Worm (Caenorhabditis elegans) whole organism, mixed stage, embryonic: Measurements from ENCODE around the gene dnj-16.

ENCODE experiments used
- blmp-1 ChIP-seq: fragments of 150-350 bp; optimal IDR thresholded peaks from 2 replicates; lab custom pipeline; 2014; ENCODE audit warnings: missing biosample characterization, missing genetic modification characterization
- elt-3 ChIP-seq: fragments of 150-350 bp; optimal IDR thresholded peaks from 2 replicates; lab custom pipeline; 2014; ENCODE audit warnings: missing biosample characterization, missing genetic modification characterization
- ham-2 ChIP-seq: fragments of 200-800 bp; sonication (Bioruptor generic); optimal IDR thresholded peaks from 2 replicates; lab custom pipeline; 2018; ENCODE audit warnings: mild to moderate bottlenecking, missing genetic modification characterization, missing compliant biosample characterization
- lin-13 ChIP-seq: fragments of 150-350 bp; optimal IDR thresholded peaks from 2 replicates; lab custom pipeline; 2014; ENCODE audit warnings: missing biosample characterization, missing genetic modification characterization
- lsy-2 ChIP-seq: fragments of 150-350 bp; optimal IDR thresholded peaks from 2 replicates; lab custom pipeline; 2014; ENCODE audit warnings: missing biosample characterization, missing genetic modification characterization
- mab-5 ChIP-seq: fragments of 150-350 bp; optimal IDR thresholded peaks from 2 replicates; lab custom pipeline; 2014; ENCODE audit warnings: missing biosample characterization, missing genetic modification characterization
- pha-4 ChIP-seq: fragments of 150-350 bp; optimal IDR thresholded peaks from 2 replicates; lab custom pipeline; 2018; ENCODE audit warnings: missing biosample characterization, missing genetic modification reagents, missing genetic modification characterization
- sptf-1 ChIP-seq: sonication (generic microtip); optimal IDR thresholded peaks from 2 replicates; lab custom pipeline; 2017; ENCODE audit warnings: mild to moderate bottlenecking, missing genetic modification characterization, moderate library complexity, missing compliant biosample characterization
- unc-62 ChIP-seq: fragments of 150-350 bp; optimal IDR thresholded peaks from 2 replicates; lab custom pipeline; 2014; ENCODE audit warnings: missing biosample characterization, missing genetic modification reagents, missing genetic modification characterization

DNA sequence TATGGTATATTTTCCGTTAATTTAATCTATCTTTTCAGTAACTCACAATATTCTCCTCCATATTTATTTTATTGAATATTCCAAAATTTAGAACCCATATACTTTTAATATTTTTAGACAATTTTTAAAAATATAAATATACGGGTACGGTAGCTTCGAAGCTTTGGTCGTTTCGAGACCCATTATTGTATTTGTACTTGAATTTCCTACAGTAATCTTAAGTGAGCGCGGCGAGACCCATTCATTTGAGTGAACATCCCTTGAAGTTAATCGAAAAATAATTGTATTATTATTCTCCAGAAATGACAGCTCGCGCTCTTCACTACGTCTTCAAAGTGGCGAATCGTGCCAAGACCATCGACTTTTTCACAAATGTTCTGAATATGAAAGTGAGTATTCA, 37.6 kb upstream of the dnj-16 start, which contains the start of gene glod-4:
- no peak for TF ChIP-seq unc-62 (GFP tag; lab: Kevin White, UChicago)
- TF ChIP-seq blmp-1, result no peak
- TF ChIP-seq sptf-1 (tag; lab: Kevin White, UChicago), result no peak
- no peak for TF ChIP-seq mab-5 (tag; lab: Kevin White, UChicago)
- TF ChIP-seq elt-3 (tag; lab: Kevin White, UChicago), result no peak
- no peak for TF ChIP-seq ham-2 (GFP tag; lab: Kevin White, UChicago)
- no peak for TF ChIP-seq pha-4 (tag; lab: Kevin White, UChicago)
- no peak for TF ChIP-seq lsy-2
- TF ChIP-seq lin-13 (tag; lab: Kevin White, UChicago), result no peak
